Worm (Caenorhabditis elegans) whole organism, midembryonic: Measurements from ENCODE around the gene math-22.

Source experiments
- T22C8.4 ChIP-seq: fragments of 200-800 bp; sonication (Bioruptor generic); IDR thresholded peaks from 2 replicates; pipeline ENCODE4 v1.3.6; 2022; ENCODE audit warnings: missing genetic modification characterization, missing compliant biosample characterization
- cog-1 ChIP-seq: sonication (generic microtip); optimal IDR thresholded peaks from 2 replicates; lab custom pipeline; 2016; ENCODE audit warnings: missing genetic modification characterization, missing compliant biosample characterization
- flt-1 ChIP-seq: fragments of 200-800 bp; sonication (Bioruptor generic); IDR thresholded peaks from 2 replicates; pipeline ENCODE4 v1.3.6; 2022; ENCODE audit warnings: missing genetic modification characterization, missing compliant biosample characterization
- klf-2 ChIP-seq: fragments of 200-800 bp; sonication (Bioruptor generic); conservative IDR thresholded peaks from 2 replicates; pipeline ENCODE4 v1.3.6; 2022; ENCODE audit warnings: missing genetic modification reagents, missing genetic modification characterization, missing compliant biosample characterization
- med-1 ChIP-seq: sonication (generic microtip); optimal IDR thresholded peaks from 2 replicates; lab custom pipeline; 2017; ENCODE audit warnings: missing genetic modification characterization, mild to moderate bottlenecking, missing compliant biosample characterization, antibody characterized with exemption, missing genetic modification reagents; ENCODE audit not compliant: insufficient read depth
- ref-1 ChIP-seq: fragments of 200-800 bp; sonication (Bioruptor generic); conservative IDR thresholded peaks from 2 replicates; pipeline ENCODE4 v1.3.6; 2022; ENCODE audit warnings: missing genetic modification reagents, missing genetic modification characterization, missing compliant biosample characterization
- ztf-23 ChIP-seq: fragments of 200-800 bp; sonication (Bioruptor generic); IDR thresholded peaks from 2 replicates; pipeline ENCODE4 v1.3.6; 2022; ENCODE audit warnings: missing genetic modification reagents, missing genetic modification characterization, missing compliant biosample characterization
- ztf-29 ChIP-seq: fragments of 200-800 bp; sonication (Bioruptor generic); IDR thresholded peaks from 2 replicates; pipeline ENCODE4 v1.3.6; 2022; ENCODE audit warnings: missing genetic modification reagents, missing genetic modification characterization, missing compliant biosample characterization

- TF ChIP-seq T22C8.4 (GFP tag; lab: Robert Waterston, UW) (no peak), med-1 (GFP tag; lab: Kevin White, UChicago) (no peak), klf-2 (GFP tag; lab: Robert Waterston, UW) (no peak), ztf-29 (no peak), ref-1 (no peak), cog-1 (no peak), flt-1 (no peak), ztf-23 (GFP tag; lab: Robert Waterston, UW) (no peak)
Measured at ce11 chrII:1946427-1946826, 41.2 kb downstream of the math-22 start, which contains the start of gene math-48.
